Fruit fly (Drosophila melanogaster): ENCODE measurements around the gene Adck5.

- TF ChIP-seq Dll (optimal IDR thresholded peaks at IDR 0.05) = no peak
- no peak for TF ChIP-seq CG8478 (optimal IDR thresholded peaks at IDR 0.05)
- no peak for TF ChIP-seq pan (optimal IDR thresholded peaks at IDR 0.05)
- no peak for TF ChIP-seq EcR (GFP tag; optimal IDR thresholded peaks at IDR 0.05)
- TF ChIP-seq usp (GFP tag; optimal IDR thresholded peaks at IDR 0.05) = no peak
Measured at dm6 chr3L:11183965-11184364, 14.3 kb downstream of the Adck5 start.

Data from whole organism.